Fruit fly (Drosophila melanogaster) whole organism, wandering third instar larva: Measurements from ENCODE around the gene CG33061.

Experiments
- GATAd ChIP-seq: sonication (Bioruptor generic); optimal IDR thresholded peaks from 2 replicates; lab custom pipeline; 2016; ENCODE audit warnings: missing biosample characterization, missing genetic modification characterization
- Hr78 ChIP-seq: fragments of >200 bp; optimal IDR thresholded peaks from 2 replicates; lab custom pipeline; 2017; ENCODE audit warnings: missing biosample characterization, missing genetic modification characterization
- N ChIP-seq: fragments of >200 bp; optimal IDR thresholded peaks from 2 replicates; lab custom pipeline; 2018; ENCODE audit warnings: missing biosample characterization, missing external identifiers, missing genetic modification characterization
- brk ChIP-seq: fragments of 200-800 bp; sonication (Bioruptor generic); optimal IDR thresholded peaks from 2 replicates; lab custom pipeline; 2016; ENCODE audit warnings: missing biosample characterization, mild to moderate bottlenecking, missing genetic modification characterization
- dmrt93B ChIP-seq: fragments of 200-800 bp; sonication (Bioruptor generic); optimal IDR thresholded peaks from 2 replicates; lab custom pipeline; 2018; ENCODE audit warnings: missing biosample characterization, mild to moderate bottlenecking, missing genetic modification characterization
- ey ChIP-seq: fragments of 200-800 bp; sonication (Bioruptor generic); optimal IDR thresholded peaks from 2 replicates; lab custom pipeline; 2016; ENCODE audit warnings: missing biosample characterization, missing genetic modification characterization
- h ChIP-seq: fragments of 200-800 bp; sonication (Bioruptor generic); optimal IDR thresholded peaks from 3 replicates; lab custom pipeline; 2016; ENCODE audit warnings: missing biosample characterization, mild to moderate bottlenecking, missing genetic modification characterization
- jim ChIP-seq: fragments of 175-275, 200-325 bp; sonication (Bioruptor generic); optimal IDR thresholded peaks from 2 replicates; lab custom pipeline; 2016; ENCODE audit warnings: missing biosample characterization, mild to moderate bottlenecking, missing genetic modification characterization
- rgr ChIP-seq: fragments of 200-800 bp; sonication (Bioruptor generic); optimal IDR thresholded peaks from 3 replicates; lab custom pipeline; 2016; ENCODE audit warnings: missing biosample characterization, mild to moderate bottlenecking, missing genetic modification characterization
- sv ChIP-seq: fragments of 200-800 bp; sonication (Bioruptor generic); optimal IDR thresholded peaks from 3 replicates; lab custom pipeline; 2016; ENCODE audit warnings: missing biosample characterization, missing genetic modification characterization
- tai ChIP-seq: sonication (Bioruptor generic); optimal IDR thresholded peaks from 2 replicates; lab custom pipeline; 2016; ENCODE audit warnings: missing biosample characterization, missing genetic modification characterization
- usp ChIP-seq: fragments of >200 bp; optimal IDR thresholded peaks from 2 replicates; lab custom pipeline; 2017; ENCODE audit warnings: missing biosample characterization, missing genetic modification characterization

DNA sequence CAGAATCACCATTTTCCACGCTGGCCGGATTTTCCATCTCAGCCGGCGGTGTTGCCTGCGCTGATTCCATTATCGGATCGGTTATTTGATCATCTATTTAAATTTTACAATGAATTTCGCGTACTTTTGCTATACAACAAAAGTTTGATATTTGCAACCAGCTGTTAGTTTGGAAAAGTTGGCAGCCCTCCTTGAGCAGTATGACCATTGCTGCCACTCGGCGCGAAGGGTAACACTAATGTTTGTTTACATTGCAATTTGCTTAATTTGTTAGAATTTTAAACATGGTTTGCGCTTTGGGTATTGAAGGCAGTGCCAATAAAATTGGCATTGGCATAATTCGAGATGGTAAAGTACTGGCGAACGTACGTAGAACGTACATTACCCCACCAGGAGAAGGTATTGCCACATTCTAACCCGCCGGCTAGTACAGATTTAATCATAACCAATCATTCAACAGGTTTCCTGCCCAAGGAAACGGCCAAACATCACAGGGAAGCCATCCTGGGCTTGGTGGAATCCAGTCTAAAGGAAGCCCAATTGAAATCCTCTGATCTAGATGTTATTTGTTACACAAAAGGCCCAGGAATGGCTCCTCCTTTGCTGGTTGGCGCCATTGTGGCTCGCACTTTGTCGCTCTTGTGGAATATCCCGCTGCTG, 22.3 kb downstream of the CG33061 start, which contains the start of the genes Golgin104 and Tcs3:
- TF ChIP-seq tai (GFP tag; lab: Kevin White, UChicago) (no peak), Hr78 (GFP tag; lab: Kevin White, UChicago) (no peak), sv (no peak), brk (no peak), h (GFP tag; lab: Kevin White, UChicago) (no peak), usp (GFP tag; lab: Kevin White, UChicago) (no peak), jim (GFP tag; lab: Kevin White, UChicago) (no peak), N (GFP tag; lab: Kevin White, UChicago) (no peak), ey (GFP tag; lab: Kevin White, UChicago) (no peak), GATAd (GFP tag; lab: Kevin White, UChicago) (no peak), rgr (GFP tag; lab: Kevin White, UChicago) (no peak), dmrt93B (GFP tag; lab: Kevin White, UChicago) (no peak)
